Fruit fly (Drosophila melanogaster): ENCODE data around the gene CG46310.
A peak's percentile ranks its signal among the peaks of the same experiment; 100 is the strongest.

DNA sequence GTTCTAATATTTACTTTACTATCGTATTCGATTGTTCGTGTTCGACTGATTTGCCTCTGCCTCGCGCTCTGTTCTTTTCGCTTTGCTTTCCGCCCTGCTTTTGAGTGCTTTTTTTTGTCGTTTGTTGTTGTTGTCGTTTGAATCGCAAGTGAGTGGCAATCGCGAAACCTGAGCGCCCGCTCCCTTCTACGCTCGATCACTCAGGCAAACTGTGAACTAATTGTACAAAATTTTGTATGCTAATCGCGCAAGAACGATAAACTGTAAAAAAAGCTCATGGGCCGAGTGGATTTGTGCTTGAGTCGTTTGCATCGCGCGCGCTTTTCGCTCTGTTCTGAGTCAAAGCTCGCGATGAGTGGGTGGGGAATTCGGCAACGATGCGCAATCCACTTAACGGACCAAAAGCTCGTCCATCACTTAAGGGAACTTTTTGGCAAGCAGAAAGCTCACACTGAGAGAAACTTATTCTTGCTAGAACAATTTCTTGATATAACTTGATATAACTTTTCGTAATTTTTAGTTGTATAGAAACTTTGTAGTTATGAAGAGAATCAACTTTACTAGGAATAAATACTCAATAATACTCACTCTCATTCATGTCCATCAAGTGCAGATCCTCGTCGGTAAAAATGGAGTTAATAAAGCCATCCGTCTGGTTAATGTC, 17.6 kb downstream of the CG46310 start:
- TF ChIP-seq Sox15 (GFP tag; optimal IDR thresholded peaks at IDR 0.05) (no peak), dac (GFP tag; optimal IDR thresholded peaks at IDR 0.05) (no peak), CG4318 (GFP tag; optimal IDR thresholded peaks at IDR 0.05) (no peak), CG6276 (GFP tag; optimal IDR thresholded peaks at IDR 0.05) (no peak), Lpt (GFP tag; optimal IDR thresholded peaks at IDR 0.05) (no peak), Sox102F (GFP tag; optimal IDR thresholded peaks at IDR 0.05) (peak; percentile 44), Smox (GFP tag; optimal IDR thresholded peaks at IDR 0.05) (no peak), CG11294 (GFP tag; IDR thresholded peaks at IDR 0.05) (no peak)
